Fruit fly (Drosophila melanogaster) whole organism, embryonic: Measurements from ENCODE around the gene CG17327.

ENCODE experiments used
- Ada2b ChIP-seq: fragments of 200-800 bp; sonication (Bioruptor generic); IDR thresholded peaks from 2 replicates; pipeline ENCODE4 v1.3.6; 2022; ENCODE audit warnings: missing biosample characterization, missing genetic modification characterization
- CG10959 ChIP-seq: fragments of 200-800 bp; sonication (Bioruptor generic); IDR thresholded peaks from 2 replicates; pipeline ENCODE4 v1.3.6; 2022; ENCODE audit warnings: missing biosample characterization, missing genetic modification characterization
- CG11695 ChIP-seq: fragments of 200-800 bp; sonication (Bioruptor generic); IDR thresholded peaks from 3 replicates; pipeline ENCODE4 v1.3.6; 2022; ENCODE audit warnings: missing biosample characterization, missing genetic modification characterization
- CG15011 ChIP-seq: fragments of 200-800 bp; sonication (Bioruptor generic); optimal IDR thresholded peaks from 3 replicates; lab custom pipeline; 2018; ENCODE audit warnings: missing biosample characterization, mild to moderate bottlenecking, missing genetic modification characterization
- CG15601 ChIP-seq: fragments of 200-800 bp; sonication (Bioruptor generic); optimal IDR thresholded peaks from 3 replicates; lab custom pipeline; 2019; ENCODE audit warnings: missing biosample characterization, mild to moderate bottlenecking, missing genetic modification characterization, moderate library complexity
- CG1603 ChIP-seq: fragments of 200-800 bp; sonication (Bioruptor generic); optimal IDR thresholded peaks from 2 replicates; lab custom pipeline; 2019; ENCODE audit warnings: missing biosample characterization, mild to moderate bottlenecking, missing genetic modification characterization, moderate library complexity
- CG1647 ChIP-seq: fragments of 200-800 bp; sonication (Bioruptor generic); optimal IDR thresholded peaks from 3 replicates; lab custom pipeline; 2016; ENCODE audit warnings: missing biosample characterization, missing genetic modification characterization
- CG17912 ChIP-seq: fragments of 200-800 bp; sonication (Bioruptor generic); optimal IDR thresholded peaks from 2 replicates; lab custom pipeline; 2018; ENCODE audit warnings: missing biosample characterization, mild to moderate bottlenecking, missing genetic modification characterization
- CG1832 ChIP-seq: fragments of 200-800 bp; sonication (Bioruptor generic); optimal IDR thresholded peaks from 2 replicates; lab custom pipeline; 2017; ENCODE audit warnings: missing biosample characterization, mild to moderate bottlenecking, missing genetic modification characterization, inconsistent platforms
- CG30020 ChIP-seq: fragments of 200-800 bp; optimal IDR thresholded peaks from 2 replicates; lab custom pipeline; 2019; ENCODE audit warnings: missing biosample characterization, mild to moderate bottlenecking, missing genetic modification characterization, moderate library complexity
- CG3163 ChIP-seq: fragments of 200-800 bp; sonication (Bioruptor generic); optimal IDR thresholded peaks from 3 replicates; lab custom pipeline; 2016; ENCODE audit warnings: missing biosample characterization, missing genetic modification characterization
- CG34422 ChIP-seq: fragments of 200-800 bp; sonication (Bioruptor generic); IDR thresholded peaks from 3 replicates; pipeline ENCODE4 v1.3.6; 2022; ENCODE audit warnings: missing biosample characterization, missing genetic modification characterization
- CG3838 ChIP-seq: fragments of 200-800 bp; sonication (Bioruptor generic); optimal IDR thresholded peaks from 3 replicates; lab custom pipeline; 2016; ENCODE audit warnings: missing biosample characterization, missing genetic modification characterization
- CG8089 ChIP-seq: fragments of 200-800 bp; sonication (Bioruptor generic); optimal IDR thresholded peaks from 3 replicates; lab custom pipeline; 2016; ENCODE audit warnings: missing biosample characterization, missing genetic modification characterization
- CG8290 ChIP-seq, 3 experiments: fragments of 200-800 bp; sonication (Bioruptor generic); optimal IDR thresholded peaks; 2 replicates each; lab custom pipeline; 2016 to 2019; ENCODE audit warnings: missing biosample characterization in 3 of 3, missing genetic modification characterization in 3 of 3, mild to moderate bottlenecking in 2 of 3, moderate library complexity in 1 of 3
- CG8944 ChIP-seq: fragments of 200-800 bp; sonication (Bioruptor generic); optimal IDR thresholded peaks from 3 replicates; lab custom pipeline; 2016; ENCODE audit warnings: missing biosample characterization, missing genetic modification characterization
- CG9932 ChIP-seq: fragments of 200-800 bp; sonication (Bioruptor generic); IDR thresholded peaks from 2 replicates; pipeline ENCODE4 v1.3.6; 2022; ENCODE audit warnings: missing biosample characterization, missing genetic modification characterization
- CHES-1-like ChIP-seq: fragments of 200-800 bp; sonication (Bioruptor generic); optimal IDR thresholded peaks from 2 replicates; lab custom pipeline; 2016; ENCODE audit warnings: missing biosample characterization, missing genetic modification characterization
- CTCF ChIP-seq: fragments of 200-800 bp; sonication (Bioruptor generic); optimal IDR thresholded peaks from 2 replicates; lab custom pipeline; 2017; ENCODE audit warnings: missing biosample characterization, mild to moderate bottlenecking, missing genetic modification characterization, moderate library complexity
- D ChIP-seq, 2 experiments: fragments of 200-800 bp in 1 of 2; fragments of >200 bp in 1 of 2; sonication (Bioruptor generic) in 1 of 2; optimal IDR thresholded peaks; 2 replicates in 1 of 2; 3 replicates in 1 of 2; lab custom pipeline; 2017; ENCODE audit warnings: mild to moderate bottlenecking in 1 of 2, missing biosample characterization in 1 of 2, missing genetic modification characterization in 1 of 2, missing genetic modification reagents in 1 of 2
- Dad ChIP-seq: fragments of 200-800 bp; sonication (Bioruptor generic); optimal IDR thresholded peaks from 3 replicates; lab custom pipeline; 2016; ENCODE audit warnings: missing biosample characterization, missing genetic modification characterization
- Doc2 ChIP-seq: fragments of 200-800 bp; sonication (Bioruptor generic); IDR thresholded peaks from 2 replicates; pipeline ENCODE4 v1.3.6; 2022; ENCODE audit warnings: missing biosample characterization, missing genetic modification characterization
- Gug ChIP-seq: fragments of 200-800 bp; sonication (Bioruptor generic); IDR thresholded peaks from 4 replicates; pipeline ENCODE4 v1.3.6; 2022; ENCODE audit warnings: missing biosample characterization, missing genetic modification characterization
- H15 ChIP-seq: fragments of 200-800 bp; sonication (Bioruptor generic); IDR thresholded peaks from 3 replicates; pipeline ENCODE4 v1.3.6; 2022; ENCODE audit warnings: missing biosample characterization, missing genetic modification characterization
- H2.0 ChIP-seq: fragments of 200-800 bp; sonication (Bioruptor generic); IDR thresholded peaks from 2 replicates; pipeline ENCODE4 v1.3.6; 2022; ENCODE audit warnings: missing biosample characterization, missing genetic modification characterization
- HHEX ChIP-seq: fragments of 200-800 bp; sonication (Bioruptor generic); optimal IDR thresholded peaks from 3 replicates; lab custom pipeline; 2017; ENCODE audit warnings: missing biosample characterization, mild to moderate bottlenecking, missing genetic modification characterization, missing genetic modification reagents
- HLHmδ ChIP-seq: fragments of 200-800 bp; sonication (Bioruptor generic); optimal IDR thresholded peaks from 2 replicates; lab custom pipeline; 2018; ENCODE audit warnings: missing biosample characterization, mild to moderate bottlenecking, missing genetic modification characterization, moderate library complexity
- Hr39 ChIP-seq: fragments of >200 bp; optimal IDR thresholded peaks from 2 replicates; lab custom pipeline; 2017
- Lhr ChIP-seq: fragments of 200-800 bp; sonication (Bioruptor generic); optimal IDR thresholded peaks from 3 replicates; lab custom pipeline; 2017; ENCODE audit warnings: mild to moderate bottlenecking, missing biosample characterization, missing genetic modification reagents, missing genetic modification characterization
- MBD-R2 ChIP-seq: fragments of 200-800 bp; sonication (Bioruptor generic); IDR thresholded peaks from 2 replicates; pipeline ENCODE4 v1.3.6; 2022; ENCODE audit warnings: missing biosample characterization, missing genetic modification characterization
- Nf-YB ChIP-seq: fragments of 200-800 bp; sonication (Bioruptor generic); optimal IDR thresholded peaks from 3 replicates; lab custom pipeline; 2019; ENCODE audit warnings: missing biosample characterization, mild to moderate bottlenecking, missing genetic modification characterization, moderate library complexity
- Spps ChIP-seq: fragments of 200-800 bp; sonication (Bioruptor generic); optimal IDR thresholded peaks from 2 replicates; lab custom pipeline; 2018; ENCODE audit warnings: missing biosample characterization, mild to moderate bottlenecking, missing genetic modification characterization
- ab ChIP-seq: fragments of 200-800 bp; sonication (Bioruptor generic); optimal IDR thresholded peaks from 2 replicates; lab custom pipeline; 2016; ENCODE audit warnings: missing biosample characterization, missing genetic modification characterization
- bab2 ChIP-seq: fragments of 200-800 bp; sonication (Bioruptor generic); optimal IDR thresholded peaks from 2 replicates; lab custom pipeline; 2016; ENCODE audit warnings: missing biosample characterization, missing genetic modification characterization
- bcd ChIP-seq: fragments of 200-800 bp; sonication (Bioruptor generic); optimal IDR thresholded peaks from 2 replicates; lab custom pipeline; 2017; ENCODE audit warnings: missing biosample characterization, mild to moderate bottlenecking, missing genetic modification characterization
- cad ChIP-seq: fragments of >200 bp; optimal IDR thresholded peaks from 2 replicates; lab custom pipeline; 2017; ENCODE audit warnings: missing biosample characterization, missing genetic modification characterization
- cato ChIP-seq: fragments of 200-800 bp; sonication (Bioruptor generic); optimal IDR thresholded peaks from 2 replicates; lab custom pipeline; 2016; ENCODE audit warnings: missing biosample characterization, missing genetic modification characterization, borderline replicate concordance
- ci ChIP-seq: fragments of 200-800 bp; sonication (Bioruptor generic); IDR thresholded peaks from 3 replicates; pipeline ENCODE4 v1.3.6; 2022; ENCODE audit warnings: missing biosample characterization, missing genetic modification characterization
- crp ChIP-seq, 2 experiments: fragments of 200-800 bp; sonication (Bioruptor generic); optimal IDR thresholded peaks; 2 replicates in 1 of 2; 3 replicates in 1 of 2; lab custom pipeline; 2017; ENCODE audit warnings: missing biosample characterization in 2 of 2, missing genetic modification characterization in 2 of 2, mild to moderate bottlenecking in 1 of 2, moderate library complexity in 1 of 2
- gem ChIP-seq: fragments of 200-800 bp; sonication (Bioruptor generic); optimal IDR thresholded peaks from 2 replicates; lab custom pipeline; 2019; ENCODE audit warnings: missing biosample characterization, mild to moderate bottlenecking, missing genetic modification characterization, moderate library complexity
- gro ChIP-seq: fragments of 200-800 bp; sonication (Bioruptor generic); optimal IDR thresholded peaks from 2 replicates; lab custom pipeline; 2016; ENCODE audit warnings: missing biosample characterization, missing genetic modification characterization
- nerfin-2 ChIP-seq: fragments of 200-800 bp; sonication (Bioruptor generic); IDR thresholded peaks from 2 replicates; pipeline ENCODE4 v1.3.6; 2022; ENCODE audit warnings: missing biosample characterization, missing genetic modification characterization; ENCODE audit not compliant: partially characterized antibody
- sd ChIP-seq: fragments of 200-800 bp; sonication (Bioruptor generic); optimal IDR thresholded peaks from 3 replicates; lab custom pipeline; 2018; ENCODE audit warnings: missing biosample characterization, mild to moderate bottlenecking, missing genetic modification characterization, moderate library complexity
- sim ChIP-seq: fragments of 200-800 bp; sonication (Bioruptor generic); IDR thresholded peaks from 2 replicates; pipeline ENCODE4 v1.3.6; 2022; ENCODE audit warnings: missing biosample characterization, missing genetic modification characterization
- sima ChIP-seq: fragments of 200-800 bp; sonication (Bioruptor generic); optimal IDR thresholded peaks from 2 replicates; lab custom pipeline; 2016; ENCODE audit warnings: missing biosample characterization, missing genetic modification characterization
- slp2 ChIP-seq: fragments of 200-800 bp; sonication (Bioruptor generic); optimal IDR thresholded peaks from 2 replicates; lab custom pipeline; 2016; ENCODE audit warnings: missing biosample characterization, missing genetic modification characterization
- sna ChIP-seq: fragments of 200-800 bp; sonication (Bioruptor generic); IDR thresholded peaks from 2 replicates; pipeline ENCODE4 v1.3.6; 2022; ENCODE audit warnings: missing biosample characterization, missing genetic modification characterization; ENCODE audit not compliant: partially characterized antibody
- stc ChIP-seq: fragments of 200-800 bp; sonication (Bioruptor generic); IDR thresholded peaks from 2 replicates; pipeline ENCODE4 v1.3.6; 2022; ENCODE audit warnings: missing biosample characterization, missing genetic modification characterization
- tgo ChIP-seq: fragments of 200-800 bp; sonication (Bioruptor generic); IDR thresholded peaks from 3 replicates; pipeline ENCODE4 v1.3.6; 2022; ENCODE audit warnings: missing biosample characterization, missing genetic modification characterization
- tin ChIP-seq: fragments of 200-800 bp; sonication (Bioruptor generic); optimal IDR thresholded peaks from 3 replicates; lab custom pipeline; 2016; ENCODE audit warnings: missing biosample characterization, missing genetic modification characterization
- z ChIP-seq: fragments of 200-800 bp; sonication (Bioruptor generic); IDR thresholded peaks from 3 replicates; pipeline ENCODE4 v1.3.6; 2022; ENCODE audit warnings: missing biosample characterization, missing genetic modification characterization

The CG17327 gene

DNA sequence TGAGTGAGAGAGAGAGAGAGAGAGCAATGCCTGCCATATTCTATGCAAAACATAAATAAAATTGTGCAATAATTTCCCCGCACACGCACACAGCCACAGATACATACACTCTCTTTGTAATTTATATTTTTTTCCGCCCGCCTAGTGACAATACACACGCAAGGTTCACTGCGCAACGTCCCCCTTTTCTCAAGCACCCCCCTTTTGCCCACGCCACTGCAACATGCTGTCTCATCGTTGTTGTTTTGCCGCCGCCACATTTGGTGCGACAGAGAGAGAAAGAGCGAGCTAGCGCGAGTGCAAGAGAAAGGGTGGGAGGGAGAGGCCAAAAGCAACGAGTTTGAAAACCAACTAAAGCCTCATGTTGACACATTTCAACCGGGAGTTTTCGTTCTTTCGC is 14.8 kb upstream of the CG17327 start (continued):
- peak; percentile 63 for TF ChIP-seq bcd (GFP tag; lab: Kevin White, UChicago)
- TF ChIP-seq Hr39 (lab: Kevin White, UChicago) = no peak
- no peak for TF ChIP-seq sd (tag; lab: Kevin White, UChicago)
- peak; percentile 77 for TF ChIP-seq Ada2b (GFP tag; lab: Robert Waterston, UW)
- TF ChIP-seq z (GFP tag; lab: Robert Waterston, UW) = no peak
- no peak for TF ChIP-seq cato
- 0 out of 2 replicates have a peak, but pooled peaks have one; percentile 30 for TF ChIP-seq sim (GFP tag; lab: Robert Waterston, UW)
- no peak for TF ChIP-seq CG15601 (tag; lab: Kevin White, UChicago)
- no peak for TF ChIP-seq D (optimal IDR thresholded peaks at IDR 0.05; lab: Kevin White, UChicago)
- peak; percentile 40 for TF ChIP-seq D (GFP tag; optimal IDR thresholded peaks at IDR 0.05; lab: Kevin White, UChicago)
- TF ChIP-seq CG3163 (GFP tag; lab: Kevin White, UChicago) = peak; percentile 61
- peak; percentile 72 for TF ChIP-seq CG1603 (tag; lab: Kevin White, UChicago)
- TF ChIP-seq sna = no peak
- peak; percentile 55 for TF ChIP-seq CG8089
- peak; percentile 86 for TF ChIP-seq CG34422
- TF ChIP-seq CG17912 (GFP tag; lab: Kevin White, UChicago) = no peak
- no peak for TF ChIP-seq CTCF (GFP tag; lab: Kevin White, UChicago)
- TF ChIP-seq MBD-R2 = peak; percentile 35; the same call in 1 of the 2 replicates
- TF ChIP-seq CG15011 (GFP tag; lab: Kevin White, UChicago) = no peak
- TF ChIP-seq bab2 (GFP tag; lab: Kevin White, UChicago) = peak; percentile 68
- TF ChIP-seq CG8290 (GFP tag; optimal IDR thresholded peaks at IDR 0.05; lab: Kevin White, UChicago) = no peak
- TF ChIP-seq CG8290 (tag; optimal IDR thresholded peaks at IDR 0.05; lab: Kevin White, UChicago) = peak in 1 of 2 experiments; percentile 77
- peak; percentile 54 for TF ChIP-seq CG3838 (GFP tag; lab: Kevin White, UChicago)
- TF ChIP-seq HHEX (GFP tag; lab: Kevin White, UChicago) = no peak
- TF ChIP-seq H2.0 (GFP tag; lab: Robert Waterston, UW) = peak; percentile 60
- TF ChIP-seq CG11695 (GFP tag; lab: Robert Waterston, UW) = 0 out of 3 replicates have a peak, but pooled peaks have one; percentile 34
- peak; percentile 66 for TF ChIP-seq CHES-1-like (GFP tag; lab: Kevin White, UChicago)
- TF ChIP-seq crp (GFP tag; optimal IDR thresholded peaks at IDR 0.05; lab: Kevin White, UChicago) = no peak
- peak; percentile 53 for TF ChIP-seq slp2 (GFP tag; lab: Kevin White, UChicago)
- TF ChIP-seq sima (GFP tag; lab: Kevin White, UChicago) = no peak
- TF ChIP-seq tin (GFP tag; lab: Kevin White, UChicago) = peak; percentile 63
- TF ChIP-seq HLHmδ (GFP tag; lab: Kevin White, UChicago) = peak; percentile 26
- peak; percentile 55; the same call in 2 of the 3 replicates for TF ChIP-seq H15 (GFP tag; lab: Robert Waterston, UW)
- TF ChIP-seq Lhr (GFP tag; lab: Kevin White, UChicago) = no peak
- peak; percentile 41; the same call in 1 of the 2 replicates for TF ChIP-seq stc (GFP tag; lab: Robert Waterston, UW)
- peak; percentile 66 for TF ChIP-seq CG1647 (GFP tag; lab: Kevin White, UChicago)
- peak; percentile 96 for TF ChIP-seq CG1832 (GFP tag; lab: Kevin White, UChicago)
- TF ChIP-seq CG8944 (GFP tag; lab: Kevin White, UChicago) = peak; percentile 66
- peak; percentile 67 for TF ChIP-seq CG9932
- TF ChIP-seq nerfin-2 (GFP tag; lab: Robert Waterston, UW) = no peak
- peak; percentile 65; the same call in 3 of the 4 replicates for TF ChIP-seq Gug (GFP tag; lab: Robert Waterston, UW)
- peak; percentile 23 for TF ChIP-seq Nf-YB (GFP tag; lab: Kevin White, UChicago)
- TF ChIP-seq gem = no peak
- TF ChIP-seq tgo (GFP tag; lab: Robert Waterston, UW) = peak; percentile 55; the same call in 2 of the 3 replicates
- TF ChIP-seq Doc2 (GFP tag; lab: Robert Waterston, UW) = no peak
- peak; percentile 31 for TF ChIP-seq ab (GFP tag; lab: Kevin White, UChicago)
- TF ChIP-seq gro (GFP tag; lab: Kevin White, UChicago) = peak; percentile 61
- no peak for TF ChIP-seq CG30020 (tag; lab: Kevin White, UChicago)
- peak; percentile 82 for TF ChIP-seq ci (GFP tag; lab: Robert Waterston, UW)
- TF ChIP-seq Spps (tag; lab: Kevin White, UChicago) = no peak
- peak; percentile 31 for TF ChIP-seq Dad (GFP tag; lab: Kevin White, UChicago)
- no peak for TF ChIP-seq cad (GFP tag; lab: Kevin White, UChicago)
- no peak for TF ChIP-seq CG10959
